Worm (Caenorhabditis elegans): ENCODE results near the gene str-83.

Gene str-83

DNA sequence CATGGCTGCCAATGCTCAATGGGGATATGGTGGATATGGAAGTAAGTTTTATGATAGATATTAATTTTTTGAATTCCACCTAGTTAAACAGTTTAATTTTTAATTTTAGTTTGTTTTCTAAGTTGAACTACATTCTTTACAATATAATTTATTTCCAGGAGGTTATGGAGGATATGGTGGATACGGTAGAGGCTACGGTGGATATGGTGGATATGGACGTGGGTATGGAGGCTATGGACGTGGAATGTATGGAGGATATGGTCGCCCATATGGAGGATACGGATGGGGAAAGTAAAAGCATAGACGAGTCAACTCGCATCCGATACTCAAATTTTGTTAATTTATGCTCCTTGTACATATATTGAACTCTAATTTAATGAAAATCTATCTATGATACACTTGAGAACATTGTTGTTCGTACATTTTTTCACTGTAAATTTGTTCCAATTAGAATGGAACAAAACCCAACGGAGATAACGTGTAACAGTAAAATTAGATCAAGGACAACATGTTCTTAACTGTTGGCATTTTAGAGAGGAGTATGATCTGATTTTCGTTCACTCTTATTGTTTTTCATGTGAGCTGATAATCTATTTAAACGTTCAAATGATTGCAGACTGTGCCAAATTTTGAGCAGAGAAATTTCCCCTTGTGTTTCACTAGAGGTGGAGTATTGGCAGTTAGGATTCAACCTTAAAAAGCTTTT lies 3.3 kb downstream of the str-83 start:
- TF ChIP-seq egl-27 (tag; optimal IDR thresholded peaks at IDR 0.05), result no peak
- TF ChIP-seq hlh-4 (tag; optimal IDR thresholded peaks at IDR 0.05), result no peak
- TF ChIP-seq ets-5 (GFP tag; IDR thresholded peaks at IDR 0.05), result no peak
- TF ChIP-seq elt-2 (tag; optimal IDR thresholded peaks at IDR 0.05), result no peak
- no peak for TF ChIP-seq fkh-10 (GFP tag; optimal IDR thresholded peaks at IDR 0.05)
- TF ChIP-seq ces-1 (GFP tag; optimal IDR thresholded peaks at IDR 0.05), result no peak
- TF ChIP-seq unc-30 (tag; optimal IDR thresholded peaks at IDR 0.05), result no peak
- no peak for TF ChIP-seq sup-37 (GFP tag; optimal IDR thresholded peaks at IDR 0.05)
- no peak for TF ChIP-seq nhr-76 (tag; optimal IDR thresholded peaks at IDR 0.05)
- TF ChIP-seq C04F5.9 (tag; optimal IDR thresholded peaks at IDR 0.05), result no peak
- no peak for TF ChIP-seq nhr-28 (tag; optimal IDR thresholded peaks at IDR 0.05)

DNA sequence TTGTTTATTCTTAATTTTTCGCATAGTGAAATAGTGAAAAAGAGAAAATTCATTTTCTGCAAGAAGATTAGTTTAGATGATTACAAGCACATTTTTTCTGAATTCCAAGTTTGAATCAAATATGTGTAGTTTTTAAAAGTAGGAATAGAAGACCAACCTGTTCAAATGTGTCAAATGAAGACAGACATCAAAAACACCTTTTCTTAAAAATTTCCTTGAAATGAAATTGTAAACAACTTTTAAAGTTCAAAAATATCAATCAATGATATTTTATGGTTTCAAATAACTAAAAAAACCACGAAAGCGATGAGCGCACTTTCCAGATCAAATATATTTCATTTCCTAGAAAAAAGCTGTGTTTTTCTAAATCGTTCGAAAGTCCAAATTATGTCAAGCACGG lies 4.6 kb downstream of the str-83 start, which contains the start of gene nlp-30:
nlp-30 (plus strand) TSS at position 301 of the 400 bp plus-strand sequence.
- TF ChIP-seq nhr-76 (tag; optimal IDR thresholded peaks at IDR 0.05), result no peak
- no peak for TF ChIP-seq pax-3 (tag; optimal IDR thresholded peaks at IDR 0.05)
- no peak for TF ChIP-seq isw-1 (GFP tag; IDR thresholded peaks at IDR 0.05)
- no peak for TF ChIP-seq jun-1 (tag; optimal IDR thresholded peaks at IDR 0.05)
- TF ChIP-seq unc-30 (tag; optimal IDR thresholded peaks at IDR 0.05), result no peak
- no peak for TF ChIP-seq lin-39 (tag; optimal IDR thresholded peaks at IDR 0.05)
- TF ChIP-seq alr-1 (tag; optimal IDR thresholded peaks at IDR 0.05; ENCODE audit: borderline replicate concordance), result no peak
- TF ChIP-seq elt-2 (tag; optimal IDR thresholded peaks at IDR 0.05), result no peak
- no peak for TF ChIP-seq blmp-1 (tag; optimal IDR thresholded peaks at IDR 0.05)
- TF ChIP-seq swsn-7 (tag; optimal IDR thresholded peaks at IDR 0.05), result no peak
- no peak for TF ChIP-seq vab-15 (tag; optimal IDR thresholded peaks at IDR 0.05)
- no peak for TF ChIP-seq C16A3.4 (tag; optimal IDR thresholded peaks at IDR 0.05)
- no peak for TF ChIP-seq mab-9 (GFP tag; IDR thresholded peaks at IDR 0.05)
- no peak for TF ChIP-seq aha-1 (tag; optimal IDR thresholded peaks at IDR 0.05)
- no peak for TF ChIP-seq nhr-237 (tag; optimal IDR thresholded peaks at IDR 0.05)

DNA sequence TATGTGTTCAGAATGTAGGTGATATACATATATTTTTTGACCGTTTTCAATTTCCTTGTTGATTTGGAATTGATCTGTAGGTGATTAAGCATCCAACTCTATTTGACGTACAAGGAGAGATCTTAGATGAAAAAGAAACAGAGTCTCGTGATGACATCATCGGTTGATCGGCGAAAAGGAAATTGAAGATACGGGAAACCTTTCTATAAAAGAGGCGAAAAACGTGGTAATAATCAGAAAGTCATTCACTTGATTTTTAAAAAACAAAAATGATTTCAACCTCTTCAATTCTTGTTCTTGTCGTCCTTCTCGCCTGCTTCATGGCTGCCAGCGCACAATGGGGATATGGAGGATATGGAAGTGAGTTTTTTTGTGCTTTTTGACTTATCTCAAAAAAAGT lies 7.1 kb downstream of the str-83 start, which contains the start of gene nlp-29:
nlp-29 (plus strand) TSS at position 248 of the 400 bp plus-strand sequence.
- TF ChIP-seq nhr-84 (tag; optimal IDR thresholded peaks at IDR 0.05) (no peak), blmp-1 (tag; optimal IDR thresholded peaks at IDR 0.05) (peak; percentile 87), snu-23 (GFP tag; optimal IDR thresholded peaks at IDR 0.05) (peak; percentile 50), nhr-28 (tag; optimal IDR thresholded peaks at IDR 0.05) (no peak), irx-1 (tag; optimal IDR thresholded peaks at IDR 0.05) (no peak), ceh-82 (tag; optimal IDR thresholded peaks at IDR 0.05) (no peak), lin-14 (GFP tag; optimal IDR thresholded peaks at IDR 0.05) (peak; percentile 46), zip-4 (GFP tag; optimal IDR thresholded peaks at IDR 0.05) (no peak), nhr-20 (tag; optimal IDR thresholded peaks at IDR 0.05) (peak; percentile 71), grh-1 (GFP tag; IDR thresholded peaks at IDR 0.05) (0 out of 2 replicates have a peak, but pooled peaks have one; percentile 24), unc-62 (GFP tag; optimal IDR thresholded peaks at IDR 0.05) (no peak), nhr-19 (GFP tag; conservative IDR thresholded peaks at IDR 0.05) (no peak), sox-4 (tag; optimal IDR thresholded peaks at IDR 0.05) (no peak), nhr-85 (tag) (peak; percentile 86), skn-1 (tag; optimal IDR thresholded peaks at IDR 0.05) (no peak), elt-3 (tag; optimal IDR thresholded peaks at IDR 0.05) (peak in 1 of 6 experiments; percentile 56), aha-1 (tag; optimal IDR thresholded peaks at IDR 0.05) (no peak), isw-1 (GFP tag; IDR thresholded peaks at IDR 0.05) (no peak), nhr-77 (tag; optimal IDR thresholded peaks at IDR 0.05) (no peak), nhr-71 (tag; optimal IDR thresholded peaks at IDR 0.05) (peak; percentile 58), mdl-1 (tag; optimal IDR thresholded peaks at IDR 0.05) (peak in 1 of 2 experiments; percentile 9), lin-35 (GFP tag; optimal IDR thresholded peaks at IDR 0.05) (peak in 1 of 2 experiments; percentile 15), nhr-90 (tag; optimal IDR thresholded peaks at IDR 0.05; ENCODE audit: poor library complexity) (no peak)

Measured in whole organism, L1 larva.